Worm (Caenorhabditis elegans): ENCODE results near the gene C06C3.3.

DNA sequence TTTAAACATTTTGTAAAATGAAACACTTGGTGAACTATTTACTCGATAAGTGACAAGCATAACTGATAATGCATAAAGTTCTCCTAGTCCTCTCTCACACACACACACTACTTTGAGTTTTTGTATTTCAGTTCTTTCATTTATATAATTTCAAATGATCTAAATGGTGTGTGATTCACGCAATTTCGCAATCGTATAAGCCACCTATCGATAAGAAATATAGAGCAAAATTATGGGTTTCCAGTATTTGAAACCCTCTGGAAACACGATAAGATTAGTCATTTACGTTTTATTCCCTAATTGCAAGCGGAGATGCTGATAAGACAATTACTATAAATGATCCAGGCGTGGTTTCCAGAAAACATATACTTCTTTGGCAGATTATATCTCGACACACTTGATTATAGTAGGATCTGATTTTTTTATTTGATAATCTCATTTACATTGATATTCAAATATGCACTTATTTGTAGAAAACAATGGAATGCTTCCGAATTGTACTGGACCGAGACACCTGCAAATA is 39.9 kb upstream of the C06C3.3 start, which contains the start of gene arrd-3:
- TF ChIP-seq zag-1 (tag; optimal IDR thresholded peaks at IDR 0.05) (no peak), unc-62 (GFP tag; optimal IDR thresholded peaks at IDR 0.05) (no peak), jun-1 (tag; optimal IDR thresholded peaks at IDR 0.05) (no peak), lin-39 (tag; optimal IDR thresholded peaks at IDR 0.05) (no peak), ztf-4 (tag; optimal IDR thresholded peaks at IDR 0.05) (no peak)

Data from whole organism, L1 larva.